Fruit fly (Drosophila melanogaster): Measurements from ENCODE around the gene CG4194.
A peak's percentile ranks its signal among the peaks of the same experiment; 100 is the strongest.

CG4194 gene

DNA sequence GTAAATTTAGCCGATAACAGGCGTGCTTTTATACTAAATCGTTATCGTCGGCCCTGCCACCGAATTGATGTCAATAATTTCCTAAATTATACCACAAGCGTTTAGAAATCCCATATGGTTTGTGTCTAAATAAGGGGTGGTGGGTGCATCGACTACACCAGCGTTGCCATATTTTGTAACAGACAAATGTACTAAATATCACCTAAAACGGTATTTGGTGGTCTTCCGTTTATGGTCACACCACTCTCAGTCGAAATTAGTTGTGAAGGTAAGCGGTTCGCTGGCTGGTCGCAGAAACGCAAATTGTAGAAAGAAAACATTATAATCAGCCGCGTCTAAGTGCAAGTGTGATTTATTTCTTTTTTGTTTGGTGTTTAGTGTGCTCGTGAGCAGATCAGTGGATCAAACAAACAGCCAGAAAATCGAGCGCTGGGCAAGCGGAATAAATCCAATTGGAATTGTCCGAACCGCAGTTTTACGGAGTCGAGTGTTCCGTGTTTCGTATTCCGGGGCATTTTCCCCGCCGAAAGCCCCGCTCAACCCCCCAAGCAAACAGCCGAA is 12.1 kb downstream of the CG4194 start, which contains the start of the genes CG16903 and Unc-76 (continued):
- peak; percentile 73 for TF ChIP-seq YL-1 (GFP tag; optimal IDR thresholded peaks at IDR 0.05)
- TF ChIP-seq CG7271 (tag; optimal IDR thresholded peaks at IDR 0.05): peak; percentile 20
- TF ChIP-seq Spps (tag; optimal IDR thresholded peaks at IDR 0.05): peak; percentile 17
- TF ChIP-seq Sry-δ (GFP tag; optimal IDR thresholded peaks at IDR 0.05): peak; percentile 77
- peak; percentile 63 for TF ChIP-seq BtbVII (GFP tag; optimal IDR thresholded peaks at IDR 0.05)
- TF ChIP-seq CG9876 (GFP tag; optimal IDR thresholded peaks at IDR 0.05): no peak
- no peak for TF ChIP-seq corto (GFP tag; optimal IDR thresholded peaks at IDR 0.05)
- no peak for TF ChIP-seq jing (GFP tag; optimal IDR thresholded peaks at IDR 0.05)
- no peak for TF ChIP-seq CG18619 (GFP tag; optimal IDR thresholded peaks at IDR 0.05)
- TF ChIP-seq CG12744 (GFP tag; optimal IDR thresholded peaks at IDR 0.05): peak; percentile 13
- TF ChIP-seq dpn (GFP tag; optimal IDR thresholded peaks at IDR 0.05): peak; percentile 7 to 35
- peak; percentile 47 for TF ChIP-seq CG2875 (GFP tag; optimal IDR thresholded peaks at IDR 0.05)
- no peak for TF ChIP-seq sim (GFP tag; IDR thresholded peaks at IDR 0.05)
- TF ChIP-seq Hmx (GFP tag; optimal IDR thresholded peaks at IDR 0.05): no peak
- TF ChIP-seq Rx (GFP tag; IDR thresholded peaks at IDR 0.05): no peak
- no peak for TF ChIP-seq CG32772 (GFP tag; IDR thresholded peaks at IDR 0.05)
- TF ChIP-seq CG6272 (GFP tag; IDR thresholded peaks at IDR 0.05): no peak
- no peak for TF ChIP-seq CG10462 (GFP tag; optimal IDR thresholded peaks at IDR 0.05)
- no peak for TF ChIP-seq Oli (tag; optimal IDR thresholded peaks at IDR 0.05)
- TF ChIP-seq CG5245 (GFP tag; optimal IDR thresholded peaks at IDR 0.05): no peak
- peak; percentile 71 for TF ChIP-seq abd-A (tag; optimal IDR thresholded peaks at IDR 0.05)
- TF ChIP-seq Dip2 (GFP tag; IDR thresholded peaks at IDR 0.05): no peak
- TF ChIP-seq CG8290 (GFP tag; optimal IDR thresholded peaks at IDR 0.05): peak; percentile 54
- TF ChIP-seq CG8290 (tag; optimal IDR thresholded peaks at IDR 0.05): peak in 1 of 2 experiments; percentile 82
- TF ChIP-seq Sox100B (GFP tag; optimal IDR thresholded peaks at IDR 0.05): no peak
- no peak for TF ChIP-seq CG18764 (GFP tag; optimal IDR thresholded peaks at IDR 0.05)
- peak in 1 of 2 experiments; percentile 47 for TF ChIP-seq Hr51 (GFP tag; optimal IDR thresholded peaks at IDR 0.05)
- TF ChIP-seq gem (tag; optimal IDR thresholded peaks at IDR 0.05): no peak
- TF ChIP-seq so (GFP tag; IDR thresholded peaks at IDR 0.05): peak; percentile 26; the same call in 1 of the 3 replicates
- TF ChIP-seq dimm (GFP tag; IDR thresholded peaks at IDR 0.05): no peak
- peak; percentile 92 for TF ChIP-seq CG1603 (tag; optimal IDR thresholded peaks at IDR 0.05)
- TF ChIP-seq CG2120 (GFP tag; optimal IDR thresholded peaks at IDR 0.05): peak; percentile 22
- peak; percentile 71 for TF ChIP-seq CG17829 (tag; optimal IDR thresholded peaks at IDR 0.05)
- TF ChIP-seq Stat92E (GFP tag; optimal IDR thresholded peaks at IDR 0.05): peak in 1 of 3 experiments; percentile 87
- no peak for TF ChIP-seq GATAe (GFP tag; conservative IDR thresholded peaks at IDR 0.05)
- no peak for TF ChIP-seq CG16815 (GFP tag; optimal IDR thresholded peaks at IDR 0.05)
- TF ChIP-seq Ets65A (GFP tag): peak; percentile 88
- peak; percentile 37; the same call in 1 of the 2 replicates for TF ChIP-seq CG9932 (GFP tag; IDR thresholded peaks at IDR 0.05)
- TF ChIP-seq CG10274 (GFP tag; optimal IDR thresholded peaks at IDR 0.05): no peak
- no peak for TF ChIP-seq CG31224 (GFP tag; IDR thresholded peaks at IDR 0.05)
- peak; percentile 3 for TF ChIP-seq shn (GFP tag; optimal IDR thresholded peaks at IDR 0.05)
- peak; percentile 26 for TF ChIP-seq bigmax (GFP tag; optimal IDR thresholded peaks at IDR 0.05)
- TF ChIP-seq insv (GFP tag; optimal IDR thresholded peaks at IDR 0.05): peak in 1 of 2 experiments; percentile 87
- TF ChIP-seq fd3F (GFP tag; optimal IDR thresholded peaks at IDR 0.05): no peak
- TF ChIP-seq wdn (GFP tag; IDR thresholded peaks at IDR 0.05): no peak
- no peak for TF ChIP-seq Trl (optimal IDR thresholded peaks at IDR 0.05)
- peak; percentile 51 for TF ChIP-seq Trl (GFP tag; optimal IDR thresholded peaks at IDR 0.05)
- TF ChIP-seq Doc3 (GFP tag; IDR thresholded peaks at IDR 0.05; ENCODE audit: partially characterized antibody): no peak; the same call in 2 of the 3 replicates
- TF ChIP-seq cg (GFP tag; optimal IDR thresholded peaks at IDR 0.05): no peak
- peak; percentile 26 for TF ChIP-seq HHEX (GFP tag; optimal IDR thresholded peaks at IDR 0.05)
- peak; percentile 2 for TF ChIP-seq CG3065 (GFP tag; optimal IDR thresholded peaks at IDR 0.05)
